Fruit fly (Drosophila melanogaster) whole organism, embryonic: ENCODE results near the gene cbt.
A peak's percentile ranks its signal among the peaks of the same experiment; 100 is the strongest.

ENCODE experiments used
- ATbp ChIP-seq: fragments of 200-800 bp; sonication (Bioruptor generic); optimal IDR thresholded peaks from 2 replicates; lab custom pipeline; 2017; ENCODE audit warnings: missing biosample characterization, mild to moderate bottlenecking, missing genetic modification characterization, missing genetic modification reagents
- BtbVII ChIP-seq: fragments of 200-800 bp; sonication (Bioruptor generic); optimal IDR thresholded peaks from 3 replicates; lab custom pipeline; 2017; ENCODE audit warnings: missing biosample characterization, mild to moderate bottlenecking, missing genetic modification characterization
- CG10147 ChIP-seq: fragments of 200-800 bp; sonication (Bioruptor generic); optimal IDR thresholded peaks from 2 replicates; lab custom pipeline; 2019; ENCODE audit warnings: missing biosample characterization, mild to moderate bottlenecking, missing genetic modification characterization, moderate library complexity
- CG13894 ChIP-seq: fragments of 200-800 bp; sonication (Bioruptor generic); optimal IDR thresholded peaks from 3 replicates; lab custom pipeline; 2018; ENCODE audit warnings: missing biosample characterization, mild to moderate bottlenecking, missing genetic modification characterization, moderate library complexity
- CG1529 ChIP-seq: fragments of 200-800 bp; sonication (Bioruptor generic); optimal IDR thresholded peaks from 3 replicates; lab custom pipeline; 2018; ENCODE audit warnings: missing biosample characterization, missing genetic modification characterization
- CG17612 ChIP-seq: fragments of 200-800 bp; sonication (Bioruptor generic); IDR thresholded peaks from 2 replicates; pipeline ENCODE4 v1.3.6; 2022; ENCODE audit warnings: missing biosample characterization, missing genetic modification characterization
- CG18599 ChIP-seq: fragments of 200-800 bp; sonication (Bioruptor generic); optimal IDR thresholded peaks from 3 replicates; lab custom pipeline; 2017; ENCODE audit warnings: missing biosample characterization, missing genetic modification characterization, mild to moderate bottlenecking, moderate library complexity, missing genetic modification reagents
- CG2120 ChIP-seq: fragments of 200-800 bp; sonication (Bioruptor generic); optimal IDR thresholded peaks from 3 replicates; lab custom pipeline; 2016; ENCODE audit warnings: missing biosample characterization, missing genetic modification characterization
- CG30403 ChIP-seq: fragments of 200-800 bp; sonication (Bioruptor generic); optimal IDR thresholded peaks from 3 replicates; lab custom pipeline; 2016; ENCODE audit warnings: missing biosample characterization, missing genetic modification characterization
- CG34376 ChIP-seq: fragments of 200-800 bp; sonication (Bioruptor generic); optimal IDR thresholded peaks from 2 replicates; lab custom pipeline; 2018; ENCODE audit warnings: missing biosample characterization, mild to moderate bottlenecking, missing genetic modification characterization
- CG6689 ChIP-seq: fragments of 200-800 bp; sonication (Bioruptor generic); IDR thresholded peaks from 2 replicates; pipeline ENCODE4 v1.3.6; 2022; ENCODE audit warnings: missing biosample characterization, missing genetic modification characterization
- CG7745 ChIP-seq: fragments of 200-800 bp; sonication (Bioruptor generic); optimal IDR thresholded peaks from 2 replicates; lab custom pipeline; 2018; ENCODE audit warnings: missing biosample characterization, mild to moderate bottlenecking, missing genetic modification characterization, moderate library complexity
- CG9817 ChIP-seq: fragments of 200-800 bp; sonication (Bioruptor generic); optimal IDR thresholded peaks from 2 replicates; lab custom pipeline; 2018; ENCODE audit warnings: missing biosample characterization, mild to moderate bottlenecking, missing genetic modification characterization, moderate library complexity
- Hr3 ChIP-seq: fragments of 200-800 bp; sonication (Bioruptor generic); optimal IDR thresholded peaks from 3 replicates; lab custom pipeline; 2016; ENCODE audit warnings: missing biosample characterization, missing genetic modification characterization
- Med ChIP-seq: fragments of 200-800 bp; sonication (Bioruptor generic); peaks from one replicate; lab custom pipeline; 2016; ENCODE audit warnings: missing biosample characterization, missing genetic modification characterization, mild to moderate bottlenecking, inconsistent platforms, moderate library complexity
- NC2α ChIP-seq: fragments of 200-800 bp; sonication (Bioruptor generic); optimal IDR thresholded peaks from 2 replicates; lab custom pipeline; 2016; ENCODE audit warnings: missing biosample characterization, missing genetic modification characterization
- NfI ChIP-seq: fragments of 200-800 bp; sonication (Bioruptor generic); optimal IDR thresholded peaks from 3 replicates; lab custom pipeline; 2018; ENCODE audit warnings: missing biosample characterization, mild to moderate bottlenecking, missing genetic modification characterization, moderate library complexity
- bowl ChIP-seq: fragments of 200-800 bp; sonication (Bioruptor generic); IDR thresholded peaks from 2 replicates; pipeline ENCODE4 v1.3.6; 2022; ENCODE audit warnings: missing biosample characterization, missing genetic modification characterization
- btn ChIP-seq: fragments of 200-800 bp; sonication (Bioruptor generic); optimal IDR thresholded peaks from 2 replicates; lab custom pipeline; 2016; ENCODE audit warnings: missing biosample characterization, missing genetic modification characterization
- caup ChIP-seq: fragments of 200-800 bp; sonication (Bioruptor generic); optimal IDR thresholded peaks from 3 replicates; lab custom pipeline; 2017; ENCODE audit warnings: missing biosample characterization, mild to moderate bottlenecking, missing genetic modification characterization, moderate library complexity; ENCODE audit not compliant: severe bottlenecking
- dimm ChIP-seq: fragments of 200-800 bp; sonication (Bioruptor generic); IDR thresholded peaks from 2 replicates; pipeline ENCODE4 v1.3.6; 2022; ENCODE audit warnings: missing biosample characterization, missing genetic modification characterization
- dmrt11E ChIP-seq: fragments of 200-800 bp; sonication (Bioruptor generic); optimal IDR thresholded peaks from 3 replicates; lab custom pipeline; 2018; ENCODE audit warnings: missing biosample characterization, mild to moderate bottlenecking, missing genetic modification characterization, moderate library complexity
- dpn ChIP-seq, 2 experiments: fragments of 200-800 bp; sonication (Bioruptor generic); optimal IDR thresholded peaks; 3 replicates each; lab custom pipeline; 2016; ENCODE audit warnings: missing biosample characterization in 2 of 2, missing genetic modification characterization in 2 of 2
- ems ChIP-seq: fragments of 200-800 bp; sonication (Bioruptor generic); optimal IDR thresholded peaks from 3 replicates; lab custom pipeline; 2016; ENCODE audit warnings: missing biosample characterization, missing genetic modification characterization
- lab ChIP-seq: fragments of 200-800 bp; sonication (Bioruptor generic); optimal IDR thresholded peaks from 3 replicates; lab custom pipeline; 2017; ENCODE audit warnings: missing biosample characterization, missing genetic modification characterization, mild to moderate bottlenecking, moderate library complexity, missing genetic modification reagents
- lilli ChIP-seq: fragments of 200-800 bp; sonication (Bioruptor generic); optimal IDR thresholded peaks from 3 replicates; lab custom pipeline; 2016; ENCODE audit warnings: missing biosample characterization, missing genetic modification characterization
- lmd ChIP-seq: fragments of 200-800 bp; sonication (Bioruptor generic); IDR thresholded peaks from 2 replicates; pipeline ENCODE4 v1.3.6; 2022; ENCODE audit warnings: missing biosample characterization, missing genetic modification characterization
- onecut ChIP-seq: fragments of 200-800 bp; sonication (Bioruptor generic); IDR thresholded peaks from 2 replicates; pipeline ENCODE4 v1.3.6; 2022; ENCODE audit warnings: missing biosample characterization, missing genetic modification characterization
- prd ChIP-seq, 3 experiments: fragments of >200 bp in 2 of 3; fragments of 200-800 bp in 1 of 3; sonication (Bioruptor generic) in 1 of 3; optimal IDR thresholded peaks in 2 of 3; IDR thresholded peaks in 1 of 3; 2 replicates in 2 of 3; 3 replicates in 1 of 3; pipeline versions ENCODE4 v1.3.6 to Lab custom; 2017 to 2022; ENCODE audit warnings: missing biosample characterization in 1 of 3, missing genetic modification characterization in 1 of 3
- ranshi ChIP-seq: fragments of 200-800 bp; sonication (Bioruptor generic); IDR thresholded peaks from 2 replicates; pipeline ENCODE4 v1.3.6; 2022; ENCODE audit warnings: missing biosample characterization, missing genetic modification characterization
- rib ChIP-seq: fragments of 200-800 bp; sonication (Bioruptor generic); IDR thresholded peaks from 2 replicates; pipeline ENCODE4 v1.3.6; 2022; ENCODE audit warnings: missing biosample characterization, missing genetic modification characterization
- row ChIP-seq: fragments of 200-800 bp; sonication (Bioruptor generic); IDR thresholded peaks from 3 replicates; pipeline ENCODE4 v1.3.6; 2022; ENCODE audit warnings: missing biosample characterization, missing genetic modification characterization
- stwl ChIP-seq: fragments of 200-800 bp; sonication (Bioruptor generic); optimal IDR thresholded peaks from 3 replicates; lab custom pipeline; 2018; ENCODE audit warnings: missing biosample characterization, mild to moderate bottlenecking, missing genetic modification characterization, moderate library complexity
- sug ChIP-seq: fragments of 200-800 bp; optimal IDR thresholded peaks from 2 replicates; lab custom pipeline; 2019; ENCODE audit warnings: missing biosample characterization, mild to moderate bottlenecking, missing genetic modification characterization, moderate library complexity
- tup ChIP-seq: fragments of 200-800 bp; sonication (Bioruptor generic); optimal IDR thresholded peaks from 2 replicates; lab custom pipeline; 2016; ENCODE audit warnings: missing biosample characterization, mild to moderate bottlenecking, missing genetic modification characterization, moderate library complexity
- twi ChIP-seq: fragments of 200-800 bp; optimal IDR thresholded peaks from 2 replicates; lab custom pipeline; 2019; ENCODE audit warnings: missing biosample characterization, mild to moderate bottlenecking, missing genetic modification characterization, moderate library complexity
- vvl ChIP-seq: fragments of 200-800 bp; sonication (Bioruptor generic); IDR thresholded peaks from 2 replicates; pipeline ENCODE4 v1.3.6; 2022; ENCODE audit warnings: missing biosample characterization, missing genetic modification characterization

Gene cbt

DNA sequence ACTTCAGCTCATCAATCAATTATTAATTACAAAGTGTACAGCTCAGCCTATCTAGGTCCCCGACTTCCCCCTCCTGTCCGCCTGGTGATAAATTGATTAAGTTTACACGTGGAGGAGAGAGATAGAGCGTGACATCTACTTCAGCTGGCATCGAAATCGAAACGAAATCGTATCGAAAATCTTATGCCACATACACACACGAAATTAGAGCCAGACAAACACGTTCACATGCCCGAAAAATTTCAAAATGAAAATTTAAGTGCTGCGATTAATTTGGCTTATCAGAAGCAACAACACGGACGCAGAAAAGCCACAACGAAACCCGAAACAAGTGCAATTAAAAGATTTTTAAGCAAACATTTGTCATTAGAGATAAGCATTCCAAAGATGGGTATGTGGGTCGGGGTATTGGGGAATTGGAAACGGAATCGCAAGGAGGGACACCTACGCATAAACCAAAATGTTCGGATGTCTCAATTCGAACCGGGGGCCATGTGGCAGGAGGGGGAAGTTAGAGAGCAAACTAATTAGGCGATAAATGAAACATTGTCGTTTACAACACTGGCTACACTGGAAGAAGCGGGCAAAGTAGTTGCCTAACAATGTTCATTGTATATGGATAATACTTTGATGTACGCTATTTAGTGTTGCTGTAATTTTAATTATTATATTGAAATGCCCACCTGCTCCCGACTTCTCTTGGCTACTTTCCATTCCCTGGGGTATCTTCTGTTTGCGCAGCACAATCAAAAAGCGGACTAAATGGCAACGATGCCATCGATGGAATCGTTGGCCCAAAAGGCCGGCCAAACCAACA lies 18.4 kb upstream of the cbt start (continued):
- no peak for TF ChIP-seq BtbVII (GFP tag; lab: Kevin White, UChicago)
- TF ChIP-seq onecut (GFP tag; lab: Robert Waterston, UW) = no peak
- TF ChIP-seq stwl (tag; lab: Kevin White, UChicago) = peak; percentile 68
- TF ChIP-seq prd (optimal IDR thresholded peaks at IDR 0.05; lab: Kevin White, UChicago) = no peak
- TF ChIP-seq prd (GFP tag; IDR thresholded peaks at IDR 0.05; lab: Robert Waterston, UW) = 0 out of 3 replicates have a peak, but pooled peaks have one; percentile 16
- peak; percentile 64 for TF ChIP-seq Med (GFP tag; lab: Kevin White, UChicago)
- TF ChIP-seq ranshi (GFP tag; lab: Robert Waterston, UW) = no peak; the same call in 1 of the 2 replicates
- TF ChIP-seq CG18599 (GFP tag; lab: Kevin White, UChicago) = peak; percentile 24
- TF ChIP-seq CG30403 (GFP tag; lab: Kevin White, UChicago) = peak; percentile 11
- 0 out of 2 replicates have a peak, but pooled peaks have one; percentile 36 for TF ChIP-seq CG6689
- no peak for TF ChIP-seq btn (GFP tag; lab: Kevin White, UChicago)
- peak; percentile 1 for TF ChIP-seq lilli (GFP tag; lab: Kevin White, UChicago)
- TF ChIP-seq sug (tag; lab: Kevin White, UChicago) = peak; percentile 31
- peak; percentile 23 for TF ChIP-seq lab (GFP tag; lab: Kevin White, UChicago)
- TF ChIP-seq row = peak; percentile 41; the same call in 1 of the 3 replicates
- peak; percentile 2 for TF ChIP-seq caup (GFP tag; lab: Kevin White, UChicago)
- TF ChIP-seq CG7745 (tag; lab: Kevin White, UChicago) = peak; percentile 75
- peak; percentile 23 for TF ChIP-seq ATbp (GFP tag; lab: Kevin White, UChicago)
- TF ChIP-seq vvl (GFP tag; lab: Robert Waterston, UW) = 0 out of 2 replicates have a peak, but pooled peaks have one; percentile 11
- TF ChIP-seq dpn (GFP tag; optimal IDR thresholded peaks at IDR 0.05; lab: Kevin White, UChicago) = peak in 1 of 2 experiments; percentile 9
- 0 out of 2 replicates have a peak, but pooled peaks have one; percentile 7 for TF ChIP-seq lmd (GFP tag; lab: Robert Waterston, UW)

DNA sequence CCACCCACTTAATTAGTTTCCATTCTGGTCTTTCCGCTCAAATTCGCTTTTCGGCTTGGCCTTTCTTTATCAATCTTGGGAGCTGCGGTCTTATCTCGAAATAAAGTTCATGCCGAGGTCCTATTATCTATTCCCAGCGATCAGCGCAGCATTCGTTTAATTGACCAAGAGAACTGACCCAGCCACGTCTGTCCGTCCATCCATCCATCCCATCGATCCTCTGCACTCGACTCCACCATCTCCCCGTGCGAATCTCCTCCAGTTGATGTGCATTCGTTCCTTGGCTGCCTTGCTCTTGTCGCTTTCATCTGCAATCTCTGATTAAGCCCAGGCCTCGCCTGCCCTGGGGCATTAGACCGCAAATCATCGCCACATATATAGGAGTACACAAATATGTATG lies 17.4 kb upstream of the cbt start:
- TF ChIP-seq bowl = no peak
- no peak for TF ChIP-seq CG1529
- no peak for TF ChIP-seq CG17612 (GFP tag; lab: Robert Waterston, UW)
- no peak for TF ChIP-seq NC2α (GFP tag; lab: Kevin White, UChicago)
- TF ChIP-seq NfI = no peak
- TF ChIP-seq tup (GFP tag; lab: Kevin White, UChicago) = no peak
- no peak for TF ChIP-seq dmrt11E (tag; lab: Kevin White, UChicago)
- TF ChIP-seq lmd (GFP tag; lab: Robert Waterston, UW) = no peak
- TF ChIP-seq CG9817 (tag; lab: Kevin White, UChicago) = no peak
- TF ChIP-seq CG34376 (GFP tag; lab: Kevin White, UChicago) = no peak
- no peak for TF ChIP-seq CG13894 (tag; lab: Kevin White, UChicago)
- no peak for TF ChIP-seq CG2120
- TF ChIP-seq ems (GFP tag; lab: Kevin White, UChicago) = no peak
- no peak for TF ChIP-seq CG10147 (GFP tag; lab: Kevin White, UChicago)
- no peak for TF ChIP-seq rib (GFP tag; lab: Robert Waterston, UW)
- TF ChIP-seq dimm = no peak
- TF ChIP-seq Hr3 (GFP tag; lab: Kevin White, UChicago) = no peak
- no peak for TF ChIP-seq twi (tag; lab: Kevin White, UChicago)
